Worm (Caenorhabditis elegans): ENCODE data around the gene W04H10.5.

- TF ChIP-seq nhr-77 (tag; optimal IDR thresholded peaks at IDR 0.05) (no peak), lin-39 (tag; optimal IDR thresholded peaks at IDR 0.05) (no peak), unc-62 (GFP tag; optimal IDR thresholded peaks at IDR 0.05) (no peak), unc-39 (tag; optimal IDR thresholded peaks at IDR 0.05) (no peak), ama-1 (optimal IDR thresholded peaks at IDR 0.05) (no peak), F13H6.1 (tag; optimal IDR thresholded peaks at IDR 0.05) (no peak), nhr-237 (tag; optimal IDR thresholded peaks at IDR 0.05) (no peak), nhr-25 (tag; optimal IDR thresholded peaks at IDR 0.05) (no peak), snpc-4 (tag; optimal IDR thresholded peaks at IDR 0.05) (no peak)
Measured at ce11 chrII:578803-579202, 27.3 kb upstream of the W04H10.5 start.
